Worm (Caenorhabditis elegans) whole organism, L1 larva: ENCODE measurements around the gene R02D5.7.

ENCODE experiments used
- C34B4.2 ChIP-seq: sonication (generic microtip); optimal IDR thresholded peaks from 2 replicates; lab custom pipeline; 2017; ENCODE audit warnings: mild to moderate bottlenecking, missing genetic modification characterization, missing compliant biosample characterization
- ama-1 ChIP-seq: fragments of 150-350 bp; optimal IDR thresholded peaks from 2 replicates; lab custom pipeline; 2014
- ceh-63 ChIP-seq: fragments of 200-800 bp; sonication (Bioruptor generic); optimal IDR thresholded peaks from 2 replicates; lab custom pipeline; 2018; ENCODE audit warnings: mild to moderate bottlenecking, missing genetic modification characterization, missing compliant biosample characterization
- ceh-82 ChIP-seq, 3 experiments: fragments of 150-350 bp in 1 of 3; sonication (generic microtip) in 2 of 3; optimal IDR thresholded peaks; 2 replicates each; lab custom pipeline; 2014 to 2017; ENCODE audit warnings: missing biosample characterization in 3 of 3, missing genetic modification characterization in 3 of 3
- ceh-90 ChIP-seq: sonication (generic microtip); optimal IDR thresholded peaks from 2 replicates; lab custom pipeline; 2016; ENCODE audit warnings: missing genetic modification characterization, missing compliant biosample characterization
- elt-3 ChIP-seq, 6 experiments: fragments of 150-350 bp in 1 of 6; sonication (generic microtip); optimal IDR thresholded peaks; 2 replicates each; lab custom pipeline; 2017 to 2018; ENCODE audit warnings: missing biosample characterization in 6 of 6, missing genetic modification characterization in 6 of 6, inconsistent platforms in 1 of 6
- fos-1 ChIP-seq: fragments of 150-350 bp; optimal IDR thresholded peaks from 2 replicates; lab custom pipeline; 2014; ENCODE audit warnings: missing biosample characterization, missing genetic modification characterization
- lsy-2 ChIP-seq, 2 experiments: fragments of 150-350 bp; optimal IDR thresholded peaks; 2 replicates each; lab custom pipeline; 2014; ENCODE audit warnings: missing biosample characterization in 2 of 2, missing genetic modification characterization in 2 of 2
- nhr-237 ChIP-seq: fragments of 150-350 bp; optimal IDR thresholded peaks from 2 replicates; lab custom pipeline; 2014; ENCODE audit warnings: missing biosample characterization, missing genetic modification characterization
- pqm-1 ChIP-seq: sonication (generic microtip); optimal IDR thresholded peaks from 3 replicates; lab custom pipeline; 2017; ENCODE audit warnings: missing biosample characterization, missing genetic modification characterization
- unc-62 ChIP-seq: fragments of 150-350 bp; optimal IDR thresholded peaks from 2 replicates; lab custom pipeline; 2014; ENCODE audit warnings: missing biosample characterization, missing genetic modification reagents, missing genetic modification characterization
- ztf-11 ChIP-seq, 2 experiments: sonication (generic microtip); optimal IDR thresholded peaks; 2 replicates each; lab custom pipeline; 2016 to 2017; ENCODE audit warnings: missing genetic modification characterization in 2 of 2, missing biosample characterization in 1 of 2, missing compliant biosample characterization in 1 of 2

- TF ChIP-seq pqm-1 = no peak
- no peak for TF ChIP-seq ama-1 (lab: Kevin White, UChicago)
- no peak for TF ChIP-seq C34B4.2 (tag; lab: Kevin White, UChicago)
- TF ChIP-seq fos-1 (tag; lab: Kevin White, UChicago) = no peak
- no peak for TF ChIP-seq nhr-237
- no peak for TF ChIP-seq elt-3 (tag; optimal IDR thresholded peaks at IDR 0.05; lab: Kevin White, UChicago)
- TF ChIP-seq ceh-90 (tag; lab: Kevin White, UChicago) = no peak
- TF ChIP-seq ceh-63 = no peak
- TF ChIP-seq ztf-11 (tag; optimal IDR thresholded peaks at IDR 0.05; lab: Kevin White, UChicago) = no peak
- TF ChIP-seq ceh-82 (tag; optimal IDR thresholded peaks at IDR 0.05; lab: Kevin White, UChicago) = no peak
- TF ChIP-seq unc-62 (GFP tag; lab: Kevin White, UChicago) = no peak
- no peak for TF ChIP-seq lsy-2 (tag; optimal IDR thresholded peaks at IDR 0.05; lab: Kevin White, UChicago)
These were observed 41.8 kb upstream of the R02D5.7 start, which contains the start of gene C53A5.2 for ce11 chrV:14523105-14523504.
